Worm (Caenorhabditis elegans): ENCODE measurements around the gene nhr-21.

Gene nhr-21

ce11 chrII:7338995-7339394, at the start of gene nhr-21:
TSS of gene nhr-21 (plus strand) at chrII:7339229.
- TF ChIP-seq F10E7.11 (tag; optimal IDR thresholded peaks at IDR 0.05) (no peak), somi-1 (GFP tag; optimal IDR thresholded peaks at IDR 0.05) (peak; percentile 9)

ce11 chrII:7289923-7290476, 49.0 kb upstream of the nhr-21 start, which contains the start of gene C30G12.2:
TSS of gene C30G12.2 (plus strand) at chrII:7290426.
- peak; percentile 32 for TF ChIP-seq tbp1 (GFP tag; optimal IDR thresholded peaks at IDR 0.05)
- no peak for TF ChIP-seq egl-44 (GFP tag; IDR thresholded peaks at IDR 0.05)
- TF ChIP-seq hsf-1 (GFP tag; IDR thresholded peaks at IDR 0.05) = no peak
- peak; percentile 96 for TF ChIP-seq unc-62 (GFP tag; optimal IDR thresholded peaks at IDR 0.05)
- peak in 1 of 2 experiments; percentile 72 for TF ChIP-seq let-607 (tag; optimal IDR thresholded peaks at IDR 0.05)
- TF ChIP-seq repo-1 (tag; optimal IDR thresholded peaks at IDR 0.05) = no peak
- TF ChIP-seq T07F8.4 (tag; optimal IDR thresholded peaks at IDR 0.05) = no peak
- no peak for TF ChIP-seq die-1 (tag; optimal IDR thresholded peaks at IDR 0.05)
- peak; percentile 34 for TF ChIP-seq ets-4 (GFP tag; optimal IDR thresholded peaks at IDR 0.05)
- TF ChIP-seq ztf-22 (GFP tag; optimal IDR thresholded peaks at IDR 0.05) = peak; percentile 24
- TF ChIP-seq C17E4.6 (GFP tag; IDR thresholded peaks at IDR 0.05) = no peak
- TF ChIP-seq mes-4 (tag; optimal IDR thresholded peaks at IDR 0.05) = no peak
- TF ChIP-seq rpc-1 (optimal IDR thresholded peaks at IDR 0.05) = no peak
- TF ChIP-seq rpc-1 (tag; optimal IDR thresholded peaks at IDR 0.05) = no peak
- no peak for TF ChIP-seq madf-6 (GFP tag; IDR thresholded peaks at IDR 0.05)
- TF ChIP-seq F52B5.7 (tag; optimal IDR thresholded peaks at IDR 0.05) = no peak
- TF ChIP-seq ceh-100 (GFP tag; IDR thresholded peaks at IDR 0.05) = no peak
- no peak for TF ChIP-seq F22D6.2 (tag; optimal IDR thresholded peaks at IDR 0.05)
- no peak for TF ChIP-seq bed-2 (GFP tag; IDR thresholded peaks at IDR 0.05)
- TF ChIP-seq madf-10 (tag; optimal IDR thresholded peaks at IDR 0.05) = no peak
- TF ChIP-seq attf-6 (GFP tag; IDR thresholded peaks at IDR 0.05) = no peak
- TF ChIP-seq sea-2 (GFP tag; IDR thresholded peaks at IDR 0.05) = no peak
- TF ChIP-seq pbrm-1 (GFP tag; IDR thresholded peaks at IDR 0.05) = no peak
- TF ChIP-seq lin-35 (GFP tag; optimal IDR thresholded peaks at IDR 0.05) = no peak
- TF ChIP-seq snpc-1.3 (tag; optimal IDR thresholded peaks at IDR 0.05; ENCODE audit: insufficient read depth) = no peak
- TF ChIP-seq F23B12.7 (tag; optimal IDR thresholded peaks at IDR 0.05; ENCODE audit: insufficient read depth) = no peak
- TF ChIP-seq atf-7 (tag; optimal IDR thresholded peaks at IDR 0.05) = peak; percentile 51
- no peak for TF ChIP-seq nfya-1 (tag; optimal IDR thresholded peaks at IDR 0.05; ENCODE audit: borderline replicate concordance, insufficient read depth)
- no peak for TF ChIP-seq gei-17 (GFP tag; optimal IDR thresholded peaks at IDR 0.05)
- no peak for TF ChIP-seq nfyb-1 (GFP tag; IDR thresholded peaks at IDR 0.05)
- TF ChIP-seq nhr-80 (tag; optimal IDR thresholded peaks at IDR 0.05) = peak; percentile 93

- TF ChIP-seq D2030.7 (GFP tag; IDR thresholded peaks at IDR 0.05) (no peak), snpc-3.4 (tag; optimal IDR thresholded peaks at IDR 0.05) (peak; percentile 33), lin-54 (GFP tag; optimal IDR thresholded peaks at IDR 0.05) (no peak), hlh-12 (tag; optimal IDR thresholded peaks at IDR 0.05) (no peak)
These were observed 43.1 kb upstream of the nhr-21 start, which contains the start of gene C30G12.6 for ce11 chrII:7295917-7296316. TSS of gene C30G12.6 (minus strand) at chrII:7296017.
